Worm (Caenorhabditis elegans) whole organism, mixed stage, embryonic: ENCODE results near the gene pgap-1.
A peak's percentile ranks its signal among the peaks of the same experiment; 100 is the strongest.

ENCODE experiments used
- M03D4.4 ChIP-seq: sonication (generic microtip); optimal IDR thresholded peaks from 2 replicates; lab custom pipeline; 2017; ENCODE audit warnings: mild to moderate bottlenecking, missing genetic modification characterization, missing compliant biosample characterization
- blmp-1 ChIP-seq: fragments of 150-350 bp; optimal IDR thresholded peaks from 2 replicates; lab custom pipeline; 2014; ENCODE audit warnings: missing biosample characterization, missing genetic modification characterization
- ceh-39 ChIP-seq: fragments of 150-350 bp; optimal IDR thresholded peaks from 2 replicates; lab custom pipeline; 2014; ENCODE audit warnings: missing biosample characterization, missing genetic modification characterization
- ceh-83 ChIP-seq: fragments of 200-800 bp; sonication (Bioruptor generic); optimal IDR thresholded peaks from 2 replicates; lab custom pipeline; 2018; ENCODE audit warnings: mild to moderate bottlenecking, missing genetic modification characterization, missing compliant biosample characterization
- ces-1 ChIP-seq: fragments of 150-350 bp; optimal IDR thresholded peaks from 2 replicates; lab custom pipeline; 2014; ENCODE audit warnings: missing biosample characterization, missing genetic modification reagents, missing genetic modification characterization
- cnd-1 ChIP-seq: fragments of 200-800 bp; sonication (Bioruptor generic); optimal IDR thresholded peaks from 2 replicates; lab custom pipeline; 2018; ENCODE audit warnings: mild to moderate bottlenecking, missing genetic modification characterization, missing compliant biosample characterization
- drap-1 ChIP-seq: fragments of 200-800 bp; sonication (Bioruptor generic); optimal IDR thresholded peaks from 3 replicates; lab custom pipeline; 2018; ENCODE audit warnings: mild to moderate bottlenecking, missing genetic modification characterization, missing compliant biosample characterization
- elt-1 ChIP-seq: sonication (generic microtip); optimal IDR thresholded peaks from 2 replicates; lab custom pipeline; 2017; ENCODE audit warnings: missing genetic modification characterization, mild to moderate bottlenecking, missing compliant biosample characterization, antibody characterized with exemption, moderate library complexity, borderline replicate concordance; ENCODE audit not compliant: insufficient read depth
- elt-3 ChIP-seq: fragments of 150-350 bp; optimal IDR thresholded peaks from 2 replicates; lab custom pipeline; 2014; ENCODE audit warnings: missing biosample characterization, missing genetic modification characterization
- flh-1 ChIP-seq: fragments of 200-800 bp; sonication (Bioruptor generic); optimal IDR thresholded peaks from 2 replicates; lab custom pipeline; 2018; ENCODE audit warnings: mild to moderate bottlenecking, missing genetic modification characterization, moderate library complexity, missing compliant biosample characterization
- ham-2 ChIP-seq: fragments of 200-800 bp; sonication (Bioruptor generic); optimal IDR thresholded peaks from 2 replicates; lab custom pipeline; 2018; ENCODE audit warnings: mild to moderate bottlenecking, missing genetic modification characterization, missing compliant biosample characterization
- hlh-1 ChIP-seq: fragments of 150-350 bp; optimal IDR thresholded peaks from 2 replicates; lab custom pipeline; 2014; ENCODE audit warnings: missing biosample characterization, missing genetic modification reagents, missing genetic modification characterization
- lin-13 ChIP-seq: fragments of 150-350 bp; optimal IDR thresholded peaks from 2 replicates; lab custom pipeline; 2014; ENCODE audit warnings: missing biosample characterization, missing genetic modification characterization
- lin-32 ChIP-seq: fragments of 200-800 bp; sonication (Bioruptor generic); optimal IDR thresholded peaks from 2 replicates; lab custom pipeline; 2018; ENCODE audit warnings: mild to moderate bottlenecking, missing genetic modification characterization, missing compliant biosample characterization
- lsy-2 ChIP-seq: fragments of 150-350 bp; optimal IDR thresholded peaks from 2 replicates; lab custom pipeline; 2014; ENCODE audit warnings: missing biosample characterization, missing genetic modification characterization
- mab-5 ChIP-seq: fragments of 150-350 bp; optimal IDR thresholded peaks from 2 replicates; lab custom pipeline; 2014; ENCODE audit warnings: missing biosample characterization, missing genetic modification characterization
- mep-1 ChIP-seq: fragments of 150-350 bp; optimal IDR thresholded peaks from 2 replicates; lab custom pipeline; 2017; ENCODE audit warnings: missing biosample characterization, missing genetic modification reagents, missing genetic modification characterization, inconsistent platforms
- mls-2 ChIP-seq: sonication (generic microtip); optimal IDR thresholded peaks from 2 replicates; lab custom pipeline; 2016; ENCODE audit warnings: mild to moderate bottlenecking, missing genetic modification characterization, moderate library complexity, missing compliant biosample characterization
- nhr-12 ChIP-seq: fragments of 150-350 bp; optimal IDR thresholded peaks from 2 replicates; lab custom pipeline; 2014; ENCODE audit warnings: missing biosample characterization, missing genetic modification characterization
- nhr-2 ChIP-seq: fragments of 150-350 bp; optimal IDR thresholded peaks from 2 replicates; lab custom pipeline; 2014; ENCODE audit warnings: missing biosample characterization, missing genetic modification characterization
- nhr-237 ChIP-seq: fragments of 150-350 bp; optimal IDR thresholded peaks from 2 replicates; lab custom pipeline; 2014; ENCODE audit warnings: missing biosample characterization, missing genetic modification characterization
- nhr-28 ChIP-seq: fragments of 150-350 bp; optimal IDR thresholded peaks from 2 replicates; lab custom pipeline; 2014; ENCODE audit warnings: missing biosample characterization, missing genetic modification characterization
- nhr-76 ChIP-seq: sonication (generic microtip); optimal IDR thresholded peaks from 2 replicates; lab custom pipeline; 2017; ENCODE audit warnings: missing biosample characterization, missing genetic modification characterization
- pha-4 ChIP-seq: fragments of 150-350 bp; optimal IDR thresholded peaks from 2 replicates; lab custom pipeline; 2018; ENCODE audit warnings: missing biosample characterization, missing genetic modification reagents, missing genetic modification characterization
- tbx-8 ChIP-seq: fragments of 200-800 bp; sonication (Bioruptor generic); optimal IDR thresholded peaks from 2 replicates; lab custom pipeline; 2018; ENCODE audit warnings: mild to moderate bottlenecking, missing genetic modification characterization, moderate library complexity, missing compliant biosample characterization
- unc-120 ChIP-seq: sonication (generic microtip); optimal IDR thresholded peaks from 2 replicates; lab custom pipeline; 2017; ENCODE audit warnings: missing genetic modification characterization, missing compliant biosample characterization; ENCODE audit not compliant: poor library complexity, severe bottlenecking
- unc-62 ChIP-seq: fragments of 150-350 bp; optimal IDR thresholded peaks from 2 replicates; lab custom pipeline; 2014; ENCODE audit warnings: missing biosample characterization, missing genetic modification reagents, missing genetic modification characterization
- ztf-11 ChIP-seq: fragments of 150-350 bp; optimal IDR thresholded peaks from 2 replicates; lab custom pipeline; 2014; ENCODE audit warnings: missing biosample characterization, missing genetic modification characterization

The pgap-1 gene

ce11 chrV:11217394-11217793 is 24.3 kb upstream of the pgap-1 start, which contains the start of gene cyp-29A2:
TSS of gene cyp-29A2 (plus strand) at chrV:11217583.
- TF ChIP-seq elt-3 (no peak), mep-1 (tag; lab: Kevin White, UChicago) (no peak), pha-4 (tag; lab: Kevin White, UChicago) (no peak), hlh-1 (tag; lab: Kevin White, UChicago) (no peak), cnd-1 (tag; lab: Kevin White, UChicago) (no peak), lin-13 (tag; lab: Kevin White, UChicago) (no peak), flh-1 (no peak), ham-2 (no peak), ceh-39 (tag; lab: Kevin White, UChicago) (no peak), elt-1 (tag; lab: Kevin White, UChicago) (no peak), mab-5 (tag; lab: Kevin White, UChicago) (no peak)

DNA sequence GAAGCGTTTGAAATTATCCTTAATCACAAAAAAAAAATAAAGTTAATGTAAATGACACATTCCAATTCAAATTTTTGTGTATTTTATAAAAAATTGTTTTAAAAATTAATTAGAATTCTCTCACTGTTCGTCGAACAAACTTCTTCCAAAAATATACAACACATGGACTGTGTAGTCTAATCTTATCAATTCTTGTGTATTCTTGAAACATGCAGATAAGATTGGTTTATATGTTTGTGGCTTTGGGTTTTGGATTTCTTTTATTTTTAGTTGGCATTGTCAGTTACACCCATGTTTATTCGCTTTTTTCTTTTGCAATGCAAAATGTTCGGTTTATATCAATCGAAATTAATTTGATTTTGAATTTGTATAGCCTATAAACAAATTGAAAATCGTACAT is 21.3 kb upstream of the pgap-1 start:
- TF ChIP-seq pha-4 (tag; lab: Kevin White, UChicago), result no peak
- no peak for TF ChIP-seq nhr-76 (tag; lab: Kevin White, UChicago)

ce11 chrV:11220936-11221335 is 20.7 kb upstream of the pgap-1 start, which contains the start of gene T19B10.2:
TSS of gene T19B10.2 (plus strand) at chrV:11221302.
- TF ChIP-seq elt-1 (tag; lab: Kevin White, UChicago) (peak; percentile 83), nhr-28 (tag; lab: Kevin White, UChicago) (no peak)

- TF ChIP-seq flh-1, result no peak
- TF ChIP-seq hlh-1 (tag; lab: Kevin White, UChicago), result no peak
- no peak for TF ChIP-seq elt-1 (tag; lab: Kevin White, UChicago)
- no peak for TF ChIP-seq nhr-2 (tag; lab: Kevin White, UChicago)
- TF ChIP-seq tbx-8 (GFP tag; lab: Kevin White, UChicago), result no peak
- TF ChIP-seq cnd-1 (tag; lab: Kevin White, UChicago), result no peak
- no peak for TF ChIP-seq unc-62
- no peak for TF ChIP-seq mep-1 (tag; lab: Kevin White, UChicago)
- TF ChIP-seq nhr-76 (tag; lab: Kevin White, UChicago), result no peak
Measured at ce11 chrV:11223698-11224097, 18.0 kb upstream of the pgap-1 start.

- TF ChIP-seq ham-2 (no peak), unc-62 (peak; percentile 84), hlh-1 (tag; lab: Kevin White, UChicago) (peak; percentile 68)
- TF ChIP-seq, all 35 proteins: peak for 2
Measured at ce11 chrV:11225981-11226380, 15.7 kb upstream of the pgap-1 start, which contains the start of gene bgal-1. TSS of gene bgal-1 (minus strand) at chrV:11226018.

- TF ChIP-seq elt-3, result peak; percentile 1
- TF ChIP-seq M03D4.4 (tag; lab: Kevin White, UChicago), result peak; percentile 26
- no peak for TF ChIP-seq blmp-1 (tag; lab: Kevin White, UChicago)
- TF ChIP-seq mls-2, result peak; percentile 25
- peak; percentile 28 for TF ChIP-seq drap-1 (GFP tag; lab: Kevin White, UChicago)
- no peak for TF ChIP-seq ztf-11 (tag; lab: Kevin White, UChicago)
- peak; percentile 5 for TF ChIP-seq nhr-2 (tag; lab: Kevin White, UChicago)
- peak; percentile 50 for TF ChIP-seq lsy-2 (tag; lab: Kevin White, UChicago)
- no peak for TF ChIP-seq lin-32 (GFP tag; lab: Kevin White, UChicago)
- TF ChIP-seq ceh-39 (tag; lab: Kevin White, UChicago), result peak; percentile 92
- TF ChIP-seq ces-1 (GFP tag; lab: Kevin White, UChicago), result peak; percentile 86
- peak; percentile 98 for TF ChIP-seq unc-120
- peak; percentile 62 for TF ChIP-seq ceh-83 (GFP tag; lab: Kevin White, UChicago)
- TF ChIP-seq mep-1 (tag; lab: Kevin White, UChicago), result peak; percentile 91
- TF ChIP-seq tbx-8 (GFP tag; lab: Kevin White, UChicago), result no peak
- no peak for TF ChIP-seq nhr-76 (tag; lab: Kevin White, UChicago)
- TF ChIP-seq pha-4 (tag; lab: Kevin White, UChicago), result peak; percentile 44
- TF ChIP-seq lin-13 (tag; lab: Kevin White, UChicago), result peak; percentile 66
- TF ChIP-seq nhr-12 (tag; lab: Kevin White, UChicago), result peak; percentile 8
- TF ChIP-seq nhr-237 (tag; lab: Kevin White, UChicago), result peak; percentile 5
- TF ChIP-seq, all 35 proteins: peak for 15
Measured at ce11 chrV:11228653-11229173, 13.0 kb upstream of the pgap-1 start, which contains the start of gene pqn-70. TSS of gene pqn-70 (minus strand) at chrV:11228703.
